Fruit fly (Drosophila melanogaster): Measurements from ENCODE around the gene CG33939.

DNA sequence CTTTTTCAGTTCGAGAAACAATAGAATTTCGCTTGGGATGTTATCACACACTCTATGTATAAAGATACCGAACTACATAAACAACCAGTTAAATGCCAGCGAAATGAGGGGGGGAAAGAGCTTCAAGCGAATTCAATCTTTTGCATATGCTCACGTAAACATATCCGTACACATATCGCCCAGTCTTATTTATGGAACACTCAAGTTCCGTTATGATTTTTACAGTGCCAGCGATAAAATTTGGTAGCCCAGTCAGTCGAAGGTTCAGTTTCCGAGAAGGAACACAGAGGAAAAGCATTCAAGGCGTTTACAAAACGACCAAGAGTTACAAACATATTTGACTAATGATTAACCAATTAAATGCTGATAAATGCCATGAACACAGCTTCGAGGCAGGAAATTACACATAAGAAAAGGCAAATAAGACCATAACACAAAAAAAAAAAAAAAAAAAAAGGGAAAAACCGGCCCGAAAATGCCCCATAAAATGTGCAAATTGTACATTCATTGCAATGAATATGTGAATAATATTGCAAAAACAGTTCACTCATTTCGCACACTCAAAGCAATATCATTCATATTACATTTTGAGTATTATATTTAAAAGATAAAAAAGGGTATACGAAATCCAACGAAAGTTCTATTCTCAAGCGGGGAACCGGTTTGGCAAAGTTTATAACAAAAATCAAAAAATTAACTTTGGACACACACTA lies 25.7 kb downstream of the CG33939 start:
- TF ChIP-seq CG8478 (optimal IDR thresholded peaks at IDR 0.05) (no peak), CTCF (optimal IDR thresholded peaks at IDR 0.05) (no peak)
